Fruit fly (Drosophila melanogaster): Measurements from ENCODE around the gene norpA.
"Not testable (repeated sequence)": the region's sequence is repeated elsewhere in the genome, so short reads cannot be mapped to it uniquely, and the experiment has no call there.

Gene norpA

DNA sequence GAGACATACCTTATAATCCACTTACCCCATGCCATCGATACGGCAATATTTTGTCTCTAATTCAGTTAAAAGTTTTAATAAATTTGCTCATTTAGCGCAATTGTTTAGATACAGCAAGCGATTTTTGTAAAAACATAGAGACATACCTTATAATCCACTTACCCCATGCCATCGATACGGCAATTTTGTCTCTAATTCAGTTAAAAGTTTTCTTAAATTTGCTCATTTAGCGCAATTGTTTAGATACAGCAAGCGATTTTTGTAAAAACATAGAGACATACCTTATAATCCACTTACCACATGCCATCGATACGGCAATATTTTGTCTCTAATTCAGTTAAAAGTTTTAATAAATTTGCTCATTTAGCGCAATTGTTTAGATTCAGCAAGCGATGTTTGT, 3.7 kb upstream of the norpA start, which contains the start of gene mei-9:
Gene mei-9, minus strand, starts transcription at position 101 of the 400 bp plus-strand sequence.
- not testable (repeated sequence) for TF ChIP-seq CG6813 (GFP tag; optimal IDR thresholded peaks at IDR 0.05); twi (tag; optimal IDR thresholded peaks at IDR 0.05); Hey (tag; optimal IDR thresholded peaks at IDR 0.05)

DNA sequence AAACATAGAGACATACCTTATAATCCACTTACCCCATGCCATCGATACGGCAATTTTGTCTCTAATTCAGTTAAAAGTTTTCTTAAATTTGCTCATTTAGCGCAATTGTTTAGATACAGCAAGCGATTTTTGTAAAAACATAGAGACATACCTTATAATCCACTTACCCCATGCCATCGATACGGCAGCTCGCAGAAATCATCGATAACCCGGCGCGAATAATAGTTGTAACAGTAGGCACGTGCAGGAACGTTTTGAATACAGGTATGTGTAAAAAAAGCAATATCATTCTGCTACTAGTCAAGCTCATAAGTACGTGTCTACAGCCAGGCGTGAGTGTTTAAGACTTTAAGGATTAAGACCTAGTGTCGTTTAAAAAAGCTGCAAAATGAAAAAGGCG, 3.2 kb upstream of the norpA start, which contains the start of gene NO66:
Gene NO66, plus strand, starts transcription at position 199 of the 400 bp plus-strand sequence.
- peak in 1 of 2 experiments; percentile 0 for TF ChIP-seq crp (GFP tag; optimal IDR thresholded peaks at IDR 0.05)
- TF ChIP-seq bbx (GFP tag; IDR thresholded peaks at IDR 0.05; ENCODE audit: partially characterized antibody) = peak; percentile 63
- TF ChIP-seq CG11456 (GFP tag; IDR thresholded peaks at IDR 0.05) = 0 out of 3 replicates have a peak, but pooled peaks have one; percentile 42
- TF ChIP-seq CG8290 (GFP tag; optimal IDR thresholded peaks at IDR 0.05); prd (optimal IDR thresholded peaks at IDR 0.05): not testable (repeated sequence)
- TF ChIP-seq CG8290 (tag; optimal IDR thresholded peaks at IDR 0.05) = peak in 1 of 2 experiments; percentile 27
- peak; percentile 15; the same call in 1 of the 4 replicates for TF ChIP-seq Gug (GFP tag; IDR thresholded peaks at IDR 0.05)
- peak; percentile 20; the same call in 1 of the 2 replicates for TF ChIP-seq vvl (GFP tag; IDR thresholded peaks at IDR 0.05)
- peak; percentile 46; the same call in 1 of the 2 replicates for TF ChIP-seq Rfx (GFP tag; IDR thresholded peaks at IDR 0.05)
- TF ChIP-seq CG42726 (GFP tag; IDR thresholded peaks at IDR 0.05; ENCODE audit: partially characterized antibody) = 0 out of 2 replicates have a peak, but pooled peaks have one; percentile 30
- peak; percentile 16; the same call in 1 of the 3 replicates for TF ChIP-seq prd (GFP tag; IDR thresholded peaks at IDR 0.05)
- TF ChIP-seq vnd (GFP tag; IDR thresholded peaks at IDR 0.05; ENCODE audit: partially characterized antibody) = 0 out of 3 replicates have a peak, but pooled peaks have one; percentile 18
- peak; percentile 1 for TF ChIP-seq Sry-δ (GFP tag; optimal IDR thresholded peaks at IDR 0.05)
- peak; percentile 50 for TF ChIP-seq E2f2 (GFP tag; IDR thresholded peaks at IDR 0.05)
- TF ChIP-seq CG13287 (GFP tag; IDR thresholded peaks at IDR 0.05; ENCODE audit: partially characterized antibody) = peak; percentile 57; the same call in 1 of the 2 replicates
- TF ChIP-seq Dll (GFP tag; IDR thresholded peaks at IDR 0.05; ENCODE audit: partially characterized antibody) = 0 out of 4 replicates have a peak, but pooled peaks have one; percentile 34
- peak; percentile 47 for TF ChIP-seq cwo (GFP tag; optimal IDR thresholded peaks at IDR 0.05)
- peak; percentile 87 for TF ChIP-seq CG6689 (GFP tag; IDR thresholded peaks at IDR 0.05)
- peak; percentile 73 for TF ChIP-seq Dref (GFP tag; IDR thresholded peaks at IDR 0.05)
- TF ChIP-seq CG3995 (GFP tag; optimal IDR thresholded peaks at IDR 0.05) = peak; percentile 77
- peak; percentile 28 for TF ChIP-seq Dp (GFP tag; optimal IDR thresholded peaks at IDR 0.05)
- 0 out of 3 replicates have a peak, but pooled peaks have one; percentile 19 for TF ChIP-seq HLH4C (GFP tag; IDR thresholded peaks at IDR 0.05; ENCODE audit: partially characterized antibody)
- peak; percentile 51 for TF ChIP-seq MBD-R2 (GFP tag; IDR thresholded peaks at IDR 0.05)
- TF ChIP-seq dm (GFP tag; optimal IDR thresholded peaks at IDR 0.05) = peak; percentile 22
- peak; percentile 58 for TF ChIP-seq Scr (GFP tag; IDR thresholded peaks at IDR 0.05; ENCODE audit: partially characterized antibody)
- TF ChIP-seq tgo (GFP tag; IDR thresholded peaks at IDR 0.05) = peak; percentile 16; the same call in 1 of the 3 replicates
- TF ChIP-seq Bgb (GFP tag; IDR thresholded peaks at IDR 0.05; ENCODE audit: partially characterized antibody) = peak; percentile 52
- peak; percentile 7; the same call in 1 of the 2 replicates for TF ChIP-seq NFAT (GFP tag; IDR thresholded peaks at IDR 0.05)
- TF ChIP-seq hbn (GFP tag; IDR thresholded peaks at IDR 0.05; ENCODE audit: partially characterized antibody) = 0 out of 2 replicates have a peak, but pooled peaks have one; percentile 42
- peak; percentile 44; the same call in 1 of the 2 replicates for TF ChIP-seq slbo (GFP tag; IDR thresholded peaks at IDR 0.05)
- peak; percentile 31 for TF ChIP-seq pzg (GFP tag; optimal IDR thresholded peaks at IDR 0.05)
- 0 out of 3 replicates have a peak, but pooled peaks have one; percentile 21 for TF ChIP-seq CG34224 (GFP tag; IDR thresholded peaks at IDR 0.05; ENCODE audit: partially characterized antibody)
- TF ChIP-seq CG32532 (GFP tag; IDR thresholded peaks at IDR 0.05) = peak; percentile 25; the same call in 1 of the 2 replicates
- peak; percentile 43; the same call in 1 of the 3 replicates for TF ChIP-seq CG16813 (GFP tag; IDR thresholded peaks at IDR 0.05; ENCODE audit: partially characterized antibody)
- peak; percentile 58; the same call in 1 of the 2 replicates for TF ChIP-seq amos (GFP tag; IDR thresholded peaks at IDR 0.05; ENCODE audit: partially characterized antibody)
- TF ChIP-seq knrl (GFP tag; IDR thresholded peaks at IDR 0.05; ENCODE audit: partially characterized antibody) = peak; percentile 19; the same call in 1 of the 3 replicates
- TF ChIP-seq row (GFP tag; IDR thresholded peaks at IDR 0.05) = peak; percentile 69
- TF ChIP-seq BEAF-32 (GFP tag; optimal IDR thresholded peaks at IDR 0.05) = peak; percentile 55
- TF ChIP-seq CG9932 (GFP tag; IDR thresholded peaks at IDR 0.05) = peak; percentile 41; the same call in 1 of the 2 replicates

Measured in whole organism, embryonic.